Worm (Caenorhabditis elegans) whole organism, L3 larva: ENCODE data around the gene flp-27.

Experiments used
- aly-2 ChIP-seq: fragments of 150-350 bp; optimal IDR thresholded peaks from 2 replicates; lab custom pipeline; 2014; ENCODE audit warnings: missing biosample characterization, missing genetic modification characterization
- ceh-16 ChIP-seq: sonication (generic microtip); optimal IDR thresholded peaks from 2 replicates; lab custom pipeline; 2017; ENCODE audit warnings: missing biosample characterization, missing genetic modification characterization
- egl-5 ChIP-seq: fragments of 150-350 bp; optimal IDR thresholded peaks from 2 replicates; lab custom pipeline; 2017; ENCODE audit warnings: missing biosample characterization, missing genetic modification reagents, missing genetic modification characterization, inconsistent platforms
- elt-1 ChIP-seq: fragments of 150-350 bp; optimal IDR thresholded peaks from 2 replicates; lab custom pipeline; 2014; ENCODE audit warnings: missing biosample characterization, missing genetic modification characterization
- elt-2 ChIP-seq: sonication (generic microtip); optimal IDR thresholded peaks from 2 replicates; lab custom pipeline; 2016; ENCODE audit warnings: missing genetic modification reagents, mild to moderate bottlenecking, missing genetic modification characterization, missing compliant biosample characterization
- elt-3 ChIP-seq, 3 experiments: fragments of 150-350 bp in 1 of 3; sonication (generic microtip) in 2 of 3; optimal IDR thresholded peaks; 2 replicates in 2 of 3; 4 replicates in 1 of 3; lab custom pipeline; 2014 to 2017; ENCODE audit warnings: missing biosample characterization in 3 of 3, missing genetic modification characterization in 3 of 3
- eor-1 ChIP-seq, 2 experiments: fragments of 150-350 bp; optimal IDR thresholded peaks; 2 replicates each; lab custom pipeline; 2014 to 2018; ENCODE audit warnings: missing biosample characterization in 2 of 2, missing genetic modification characterization in 2 of 2
- fkh-10 ChIP-seq: sonication (generic microtip); optimal IDR thresholded peaks from 2 replicates; lab custom pipeline; 2017; ENCODE audit warnings: missing biosample characterization, missing genetic modification reagents, missing genetic modification characterization
- fkh-2 ChIP-seq: fragments of 150-350 bp; optimal IDR thresholded peaks from 2 replicates; lab custom pipeline; 2014; ENCODE audit warnings: missing biosample characterization, missing genetic modification reagents, missing genetic modification characterization
- fos-1 ChIP-seq: fragments of 150-350 bp; optimal IDR thresholded peaks from 2 replicates; lab custom pipeline; 2014; ENCODE audit warnings: missing biosample characterization, missing genetic modification characterization
- hmg-11 ChIP-seq: sonication (generic microtip); optimal IDR thresholded peaks from 2 replicates; lab custom pipeline; 2016; ENCODE audit warnings: missing genetic modification characterization, missing compliant biosample characterization
- jun-1 ChIP-seq: fragments of 150-350 bp; optimal IDR thresholded peaks from 2 replicates; lab custom pipeline; 2014; ENCODE audit warnings: missing biosample characterization, missing genetic modification reagents, missing genetic modification characterization
- lin-15B ChIP-seq: fragments of 150-350 bp; optimal IDR thresholded peaks from 2 replicates; lab custom pipeline; 2014; ENCODE audit warnings: missing biosample characterization, missing genetic modification characterization
- lin-39 ChIP-seq: fragments of 150-350 bp; optimal IDR thresholded peaks from 2 replicates; lab custom pipeline; 2018; ENCODE audit warnings: missing biosample characterization, missing genetic modification reagents, missing genetic modification characterization
- lsy-12 ChIP-seq: sonication (generic microtip); optimal IDR thresholded peaks from 2 replicates; lab custom pipeline; 2016; ENCODE audit warnings: mild to moderate bottlenecking, missing genetic modification characterization, missing compliant biosample characterization
- nfya-1 ChIP-seq: sonication (generic microtip); optimal IDR thresholded peaks from 2 replicates; lab custom pipeline; 2017; ENCODE audit warnings: missing genetic modification characterization, mild to moderate bottlenecking, missing compliant biosample characterization, antibody characterized with exemption, moderate library complexity; ENCODE audit not compliant: insufficient read depth
- nhr-11 ChIP-seq: fragments of 150-350 bp; optimal IDR thresholded peaks from 2 replicates; lab custom pipeline; 2014; ENCODE audit warnings: missing biosample characterization, missing genetic modification characterization
- nhr-23 ChIP-seq: fragments of 150-350 bp; optimal IDR thresholded peaks from 2 replicates; lab custom pipeline; 2014; ENCODE audit warnings: missing biosample characterization, missing genetic modification reagents, missing genetic modification characterization
- nhr-237 ChIP-seq: fragments of 150-350 bp; optimal IDR thresholded peaks from 2 replicates; lab custom pipeline; 2014; ENCODE audit warnings: missing biosample characterization, missing genetic modification characterization
- nhr-25 ChIP-seq: sonication (generic microtip); optimal IDR thresholded peaks from 2 replicates; lab custom pipeline; 2017; ENCODE audit warnings: missing biosample characterization, missing genetic modification characterization
- nhr-28 ChIP-seq: fragments of 150-350 bp; optimal IDR thresholded peaks from 2 replicates; lab custom pipeline; 2014; ENCODE audit warnings: missing biosample characterization, missing genetic modification characterization
- nhr-43 ChIP-seq: sonication (generic microtip); optimal IDR thresholded peaks from 2 replicates; lab custom pipeline; 2016; ENCODE audit warnings: mild to moderate bottlenecking, missing genetic modification characterization, missing compliant biosample characterization; ENCODE audit not compliant: poor library complexity, severe bottlenecking
- nhr-67 ChIP-seq: fragments of 150-350 bp; optimal IDR thresholded peaks from 2 replicates; lab custom pipeline; 2014; ENCODE audit warnings: missing biosample characterization, missing genetic modification characterization
- nhr-76 ChIP-seq: fragments of 150-350 bp; sonication (generic microtip); optimal IDR thresholded peaks from 5 replicates; lab custom pipeline; 2014; ENCODE audit warnings: missing biosample characterization, missing genetic modification characterization
- pha-4 ChIP-seq: fragments of 150-350 bp; optimal IDR thresholded peaks from 2 replicates; lab custom pipeline; 2014; ENCODE audit warnings: missing biosample characterization, missing genetic modification reagents, missing genetic modification characterization
- pqm-1 ChIP-seq: fragments of 150-350 bp; optimal IDR thresholded peaks from 2 replicates; lab custom pipeline; 2017; ENCODE audit warnings: missing biosample characterization, missing genetic modification characterization, inconsistent platforms
- sea-2 ChIP-seq: fragments of 150-350 bp; sonication (generic microtip); optimal IDR thresholded peaks from 4 replicates; lab custom pipeline; 2014; ENCODE audit warnings: missing biosample characterization, missing genetic modification reagents, missing genetic modification characterization
- snpc-4 ChIP-seq: fragments of 150-350 bp; optimal IDR thresholded peaks from 2 replicates; lab custom pipeline; 2014; ENCODE audit warnings: missing biosample characterization, missing genetic modification characterization
- tbx-2 ChIP-seq: sonication (generic microtip); optimal IDR thresholded peaks from 2 replicates; lab custom pipeline; 2016; ENCODE audit warnings: mild to moderate bottlenecking, missing genetic modification characterization, missing compliant biosample characterization
- ztf-11 ChIP-seq: fragments of 150-350 bp; optimal IDR thresholded peaks from 2 replicates; lab custom pipeline; 2014; ENCODE audit warnings: missing biosample characterization, missing genetic modification characterization

flp-27 gene

DNA sequence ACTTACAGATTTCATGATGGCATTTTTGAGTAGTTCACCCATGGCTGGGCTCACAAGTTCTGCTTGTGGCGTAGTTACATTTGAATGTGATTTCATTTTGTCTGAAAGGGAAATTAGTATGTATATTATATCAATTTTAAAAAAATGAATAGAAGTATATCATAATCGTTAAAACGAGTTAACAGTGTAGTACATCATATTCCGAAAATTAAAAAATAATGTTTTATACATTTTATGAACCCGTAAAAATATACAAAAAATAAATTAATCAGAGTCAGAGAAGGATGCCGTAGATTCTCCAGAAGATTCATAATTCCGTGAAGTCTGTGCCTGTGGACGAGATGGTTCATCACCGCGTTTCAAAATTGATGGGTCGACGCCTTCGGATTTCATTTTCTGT, 33.9 kb upstream of the flp-27 start, which contains the start of gene F59E12.9:
Gene F59E12.9 (minus strand): TSS at position 101 of the 400 bp plus-strand sequence.
- no peak for TF ChIP-seq hmg-11 (tag; lab: Kevin White, UChicago)
- TF ChIP-seq elt-3 (tag; optimal IDR thresholded peaks at IDR 0.05; lab: Kevin White, UChicago), result no peak
- TF ChIP-seq, all 47 proteins: peak for 0

DNA sequence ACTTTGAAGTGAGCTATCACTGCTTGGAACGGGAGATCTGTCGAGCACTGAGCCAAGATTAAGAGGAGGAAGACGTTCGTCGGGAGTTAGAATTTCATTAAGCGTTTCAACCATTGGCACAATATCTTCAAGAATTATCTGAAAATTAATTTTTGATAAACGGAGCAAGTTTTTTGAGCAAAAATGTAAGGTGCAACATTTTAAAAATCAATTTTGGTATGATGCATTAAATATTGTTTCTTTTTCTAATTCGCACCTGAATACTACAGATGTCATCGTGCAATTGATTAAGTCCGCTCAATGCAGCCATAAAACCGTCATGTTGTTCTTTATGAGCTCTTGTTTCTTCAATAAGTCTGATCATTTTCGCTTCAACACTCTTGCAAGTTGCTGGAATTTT, 32.5 kb upstream of the flp-27 start, which contains the start of gene ddl-1:
Gene ddl-1 (minus strand): TSS at position 101 of the 400 bp plus-strand sequence.
- TF ChIP-seq jun-1 (tag; lab: Kevin White, UChicago) (no peak), nhr-11 (tag; lab: Kevin White, UChicago) (no peak), fkh-10 (no peak), snpc-4 (no peak), pqm-1 (tag; lab: Kevin White, UChicago) (no peak)

ce11 chrII:5649236-5650004, 31.4 kb upstream of the flp-27 start, which contains the start of the genes sam-4, F59E12.17 and zyg-1:
TSS of gene sam-4 (minus strand) at chrII:5649286.
TSS of gene F59E12.17 (minus strand) at chrII:5649470.
TSS of gene zyg-1 (plus strand) at chrII:5649748.
- TF ChIP-seq nhr-76 (tag; lab: Kevin White, UChicago) (no peak), pqm-1 (tag; lab: Kevin White, UChicago) (peak; percentile 18), nhr-11 (tag; lab: Kevin White, UChicago) (no peak), nhr-43 (tag; lab: Kevin White, UChicago) (peak; percentile 6), nfya-1 (tag; lab: Kevin White, UChicago) (peak; percentile 90), fkh-2 (tag; lab: Kevin White, UChicago) (no peak), hmg-11 (tag; lab: Kevin White, UChicago) (peak; percentile 35), lsy-12 (no peak), pha-4 (tag; lab: Kevin White, UChicago) (peak; percentile 87), egl-5 (tag; lab: Kevin White, UChicago) (peak; percentile 63), elt-2 (tag; lab: Kevin White, UChicago) (peak; percentile 52), nhr-23 (tag; lab: Kevin White, UChicago) (peak; percentile 17), nhr-25 (tag; lab: Kevin White, UChicago) (peak; percentile 51), lin-39 (peak; percentile 74), lin-15B (tag; lab: Kevin White, UChicago) (peak; percentile 95), ztf-11 (tag; lab: Kevin White, UChicago) (no peak)

DNA sequence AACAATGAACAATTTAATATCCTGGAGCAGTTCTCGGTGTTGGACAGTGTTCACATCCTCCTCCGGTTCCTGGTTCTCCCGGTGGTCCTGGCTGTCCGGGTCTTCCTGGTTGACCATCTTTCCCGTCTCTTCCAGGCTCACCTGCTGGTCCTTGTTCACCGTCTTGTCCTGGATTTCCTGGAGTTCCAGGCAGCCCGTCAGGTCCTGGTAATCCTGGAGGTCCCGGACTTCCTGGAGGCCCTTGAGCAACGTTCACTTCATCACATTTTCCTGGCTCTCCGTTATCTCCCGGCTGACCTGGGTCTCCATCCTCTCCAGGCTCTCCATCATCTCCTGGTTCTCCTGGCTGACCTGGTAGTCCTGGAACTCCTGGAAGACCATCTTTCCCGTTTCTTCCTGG, 29.4 kb upstream of the flp-27 start:
- no peak for TF ChIP-seq fkh-10
- no peak for TF ChIP-seq ceh-16 (tag; lab: Kevin White, UChicago)
- TF ChIP-seq elt-3 (tag; optimal IDR thresholded peaks at IDR 0.05; lab: Kevin White, UChicago), result no peak
- no peak for TF ChIP-seq fos-1
- TF ChIP-seq aly-2 (tag; lab: Kevin White, UChicago), result no peak
- TF ChIP-seq pqm-1 (tag; lab: Kevin White, UChicago), result no peak
- TF ChIP-seq nhr-25 (tag; lab: Kevin White, UChicago), result no peak
- no peak for TF ChIP-seq fkh-2 (tag; lab: Kevin White, UChicago)
- no peak for TF ChIP-seq tbx-2 (tag; lab: Kevin White, UChicago)

ce11 chrII:5652334-5652733, 28.5 kb upstream of the flp-27 start, which contains the start of gene bli-2:
TSS of gene bli-2 (minus strand) at chrII:5652434.
- TF ChIP-seq nhr-28 (tag; lab: Kevin White, UChicago), result no peak
- no peak for TF ChIP-seq nhr-67
- no peak for TF ChIP-seq elt-1
- TF ChIP-seq lsy-12, result no peak
- TF ChIP-seq sea-2 (GFP tag; lab: Kevin White, UChicago), result no peak
- TF ChIP-seq nhr-237 (tag; lab: Kevin White, UChicago), result no peak
- TF ChIP-seq eor-1 (tag; optimal IDR thresholded peaks at IDR 0.05; lab: Kevin White, UChicago), result no peak
- TF ChIP-seq nfya-1 (tag; lab: Kevin White, UChicago), result no peak
- no peak for TF ChIP-seq jun-1 (tag; lab: Kevin White, UChicago)
- no peak for TF ChIP-seq pqm-1 (tag; lab: Kevin White, UChicago)
- no peak for TF ChIP-seq ceh-16 (tag; lab: Kevin White, UChicago)
